Fruit fly (Drosophila melanogaster) Kc167 (cell line): ENCODE data around the gene CG42399.

Experiments used
- Myc ChIP-seq: fragments of >200 bp; optimal IDR thresholded peaks from 2 replicates; lab custom pipeline; 2017; ENCODE audit warnings: missing external identifiers
- Sin3A ChIP-seq: fragments of >200 bp; optimal IDR thresholded peaks from 2 replicates; lab custom pipeline; 2018; ENCODE audit warnings: missing external identifiers
- psq ChIP-seq: fragments of >200 bp; optimal IDR thresholded peaks from 2 replicates; lab custom pipeline; 2017; ENCODE audit warnings: missing external identifiers
- ttk ChIP-seq: sonication (Bioruptor generic); optimal IDR thresholded peaks from 2 replicates; lab custom pipeline; 2017; ENCODE audit warnings: missing external identifiers

- TF ChIP-seq ttk (lab: Kevin White, UChicago), result no peak
- no peak for TF ChIP-seq psq
- TF ChIP-seq Sin3A, result no peak
- no peak for TF ChIP-seq Myc
Observed at dm6 chr2L:120492-121455, 32.3 kb downstream of the CG42399 start.
